Fruit fly (Drosophila melanogaster): ENCODE measurements around the gene CG43336.

Gene CG43336

DNA sequence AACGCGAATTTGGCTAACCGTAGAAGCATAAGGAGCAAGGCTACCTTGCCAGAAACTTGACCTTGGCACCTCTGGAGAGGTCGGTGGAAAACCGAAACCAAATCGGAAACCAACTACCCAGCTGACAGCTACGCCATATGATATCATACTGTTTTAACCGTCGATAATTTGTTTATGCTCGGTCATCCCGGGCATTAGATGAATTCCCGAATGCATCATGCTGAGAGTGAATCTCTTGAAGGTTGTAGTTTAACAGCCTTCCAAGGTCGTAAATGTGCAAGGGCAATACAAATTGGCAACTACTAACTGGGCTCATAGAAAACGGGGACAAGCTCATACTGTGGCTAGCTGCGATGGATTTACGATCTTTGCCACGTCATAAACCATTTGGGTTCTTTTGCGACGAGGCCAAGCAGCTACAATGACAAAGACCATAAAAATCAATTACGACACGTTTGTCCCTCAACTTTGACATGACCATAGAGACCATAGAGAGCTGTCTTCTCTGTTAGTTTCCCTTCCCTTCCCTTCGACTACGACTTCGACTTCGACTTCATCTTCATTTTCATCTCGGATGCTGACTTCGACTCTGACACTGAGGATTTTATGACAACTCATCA lies 16.9 kb downstream of the CG43336 start:
- TF ChIP-seq cad (GFP tag; optimal IDR thresholded peaks at IDR 0.05) = peak; percentile 99
- TF ChIP-seq CG7271 (tag; optimal IDR thresholded peaks at IDR 0.05) = peak; percentile 73
- no peak for TF ChIP-seq prd (optimal IDR thresholded peaks at IDR 0.05)
- TF ChIP-seq prd (GFP tag; IDR thresholded peaks at IDR 0.05) = peak; percentile 54; the same call in 1 of the 3 replicates
- peak; percentile 5 for TF ChIP-seq CG15479 (GFP tag; optimal IDR thresholded peaks at IDR 0.05)
- peak; percentile 96 for TF ChIP-seq D (optimal IDR thresholded peaks at IDR 0.05)
- TF ChIP-seq D (GFP tag; optimal IDR thresholded peaks at IDR 0.05) = no peak
- TF ChIP-seq twi (tag; optimal IDR thresholded peaks at IDR 0.05) = peak; percentile 58
- no peak for TF ChIP-seq Optix (GFP tag; IDR thresholded peaks at IDR 0.05)
- peak in 1 of 2 experiments; percentile 82 for TF ChIP-seq tll (GFP tag; optimal IDR thresholded peaks at IDR 0.05)
- no peak for TF ChIP-seq mam (GFP tag; optimal IDR thresholded peaks at IDR 0.05)
- TF ChIP-seq zen (tag; optimal IDR thresholded peaks at IDR 0.05) = peak; percentile 94

DNA sequence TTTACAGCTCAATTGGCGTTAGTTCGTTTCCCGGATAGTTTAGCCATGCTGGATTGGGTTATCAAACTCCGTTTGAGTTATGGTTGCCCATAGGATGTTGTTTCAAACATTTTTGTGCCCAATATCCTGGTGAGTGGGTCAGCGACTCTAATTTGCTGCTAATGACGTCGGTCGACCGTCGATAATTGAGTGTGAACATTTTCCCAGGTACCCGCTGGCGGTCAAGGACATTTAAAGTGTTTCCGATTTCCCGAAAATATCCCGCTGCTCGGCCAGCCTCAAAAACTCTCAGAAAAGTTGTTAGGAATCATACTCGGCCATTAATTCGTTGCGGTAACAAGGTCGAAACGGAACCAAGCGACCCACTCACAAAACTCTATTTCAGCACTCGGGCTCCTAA lies 17.9 kb downstream of the CG43336 start:
- TF ChIP-seq tll (GFP tag; optimal IDR thresholded peaks at IDR 0.05) (peak in 1 of 2 experiments; percentile 59), prd (optimal IDR thresholded peaks at IDR 0.05) (no peak), prd (GFP tag; IDR thresholded peaks at IDR 0.05) (peak; percentile 44; the same call in 1 of the 3 replicates), so (GFP tag; IDR thresholded peaks at IDR 0.05) (no peak), zen (tag; optimal IDR thresholded peaks at IDR 0.05) (peak; percentile 97), cad (GFP tag; optimal IDR thresholded peaks at IDR 0.05) (peak; percentile 47)

DNA sequence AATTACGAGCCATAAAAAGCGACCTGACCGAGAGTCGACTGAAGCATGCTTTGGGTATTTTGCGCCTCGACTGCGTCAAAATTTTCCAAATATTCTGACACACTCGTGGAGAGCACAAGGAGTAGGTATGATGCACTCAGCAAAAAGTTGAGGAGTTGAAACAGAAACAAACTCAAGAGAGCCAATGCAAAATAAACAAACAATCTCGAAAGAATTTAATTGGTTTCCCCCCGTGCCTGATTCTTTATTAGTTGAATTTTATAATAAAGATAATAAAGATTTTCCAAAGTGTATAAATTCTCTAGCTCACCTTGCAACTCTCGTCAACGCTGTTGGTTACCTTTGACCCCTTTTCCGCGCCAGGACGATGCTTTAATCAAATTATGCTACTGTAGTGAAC lies 18.4 kb downstream of the CG43336 start:
- TF ChIP-seq ken (GFP tag; IDR thresholded peaks at IDR 0.05) = no peak
- no peak for TF ChIP-seq CG16863 (GFP tag; optimal IDR thresholded peaks at IDR 0.05)
- TF ChIP-seq CG10543 (GFP tag; optimal IDR thresholded peaks at IDR 0.05) = no peak
- no peak for TF ChIP-seq rib (GFP tag; IDR thresholded peaks at IDR 0.05)
- TF ChIP-seq sens (GFP tag) = peak; percentile 80
- peak; percentile 5 for TF ChIP-seq CG2712 (tag; optimal IDR thresholded peaks at IDR 0.05)
- no peak for TF ChIP-seq CG13424 (tag; optimal IDR thresholded peaks at IDR 0.05)
- TF ChIP-seq row (GFP tag; IDR thresholded peaks at IDR 0.05) = 0 out of 3 replicates have a peak, but pooled peaks have one; percentile 13
- TF ChIP-seq CG8388 (GFP tag; optimal IDR thresholded peaks at IDR 0.05) = no peak
- TF ChIP-seq slbo (GFP tag; IDR thresholded peaks at IDR 0.05) = no peak
- peak; percentile 70 for TF ChIP-seq Med (GFP tag)
- no peak for TF ChIP-seq CG6813 (GFP tag; optimal IDR thresholded peaks at IDR 0.05)
- TF ChIP-seq ase (GFP tag; IDR thresholded peaks at IDR 0.05) = no peak
- TF ChIP-seq D19B (GFP tag; optimal IDR thresholded peaks at IDR 0.05) = no peak
- TF ChIP-seq Xrp1 (GFP tag; IDR thresholded peaks at IDR 0.05) = peak; percentile 51; the same call in 1 of the 2 replicates
- peak; percentile 2 for TF ChIP-seq gem (tag; optimal IDR thresholded peaks at IDR 0.05)
- peak; percentile 10 for TF ChIP-seq dmrt11E (tag; optimal IDR thresholded peaks at IDR 0.05)
- peak; percentile 1 for TF ChIP-seq phol (tag; optimal IDR thresholded peaks at IDR 0.05)
- TF ChIP-seq en (GFP tag; optimal IDR thresholded peaks at IDR 0.05) = no peak
- TF ChIP-seq CG11093 (GFP tag; IDR thresholded peaks at IDR 0.05) = no peak
- no peak for TF ChIP-seq Kr (GFP tag; optimal IDR thresholded peaks at IDR 0.05)
- no peak for TF ChIP-seq tup (GFP tag; optimal IDR thresholded peaks at IDR 0.05)
- 0 out of 3 replicates have a peak, but pooled peaks have one; percentile 7 for TF ChIP-seq zfh1 (GFP tag; IDR thresholded peaks at IDR 0.05)
- no peak for TF ChIP-seq CG31388 (GFP tag; optimal IDR thresholded peaks at IDR 0.05)
- TF ChIP-seq vvl (GFP tag; IDR thresholded peaks at IDR 0.05) = no peak
- TF ChIP-seq CG9876 (GFP tag; optimal IDR thresholded peaks at IDR 0.05) = no peak
- no peak for TF ChIP-seq inv (GFP tag; IDR thresholded peaks at IDR 0.05; ENCODE audit: partially characterized antibody)
- no peak for TF ChIP-seq lbe (GFP tag; optimal IDR thresholded peaks at IDR 0.05)
- no peak for TF ChIP-seq CG2678 (tag; optimal IDR thresholded peaks at IDR 0.05)
